Fruit fly (Drosophila melanogaster) whole organism, wandering third instar larva: ENCODE results near the gene Or65c.

ENCODE experiments used
- Abd-B ChIP-seq: fragments of >200 bp; optimal IDR thresholded peaks from 2 replicates; lab custom pipeline; 2017; ENCODE audit warnings: missing biosample characterization, missing genetic modification characterization
- CG32264 ChIP-seq: fragments of 200-800 bp; sonication (Bioruptor generic); optimal IDR thresholded peaks from 2 replicates; lab custom pipeline; 2016; ENCODE audit warnings: missing biosample characterization, missing genetic modification characterization
- Dif ChIP-seq: fragments of 200-275, 200-300 bp; sonication (Bioruptor generic); optimal IDR thresholded peaks from 2 replicates; lab custom pipeline; 2018; ENCODE audit warnings: missing biosample characterization, missing genetic modification characterization; ENCODE audit not compliant: partially characterized antibody
- GATAd ChIP-seq: sonication (Bioruptor generic); optimal IDR thresholded peaks from 2 replicates; lab custom pipeline; 2016; ENCODE audit warnings: missing biosample characterization, missing genetic modification characterization
- HLH106 ChIP-seq: fragments of 200-800 bp; optimal IDR thresholded peaks from 3 replicates; lab custom pipeline; 2019; ENCODE audit warnings: missing biosample characterization, mild to moderate bottlenecking, missing genetic modification characterization, moderate library complexity
- Hnf4 ChIP-seq: fragments of 200-800 bp; sonication (Bioruptor generic); optimal IDR thresholded peaks from 2 replicates; lab custom pipeline; 2016; ENCODE audit warnings: missing biosample characterization, mild to moderate bottlenecking, missing genetic modification characterization
- Hr78 ChIP-seq: fragments of >200 bp; optimal IDR thresholded peaks from 2 replicates; lab custom pipeline; 2017; ENCODE audit warnings: missing biosample characterization, missing genetic modification characterization
- OdsH ChIP-seq: fragments of 200-800 bp; sonication (Bioruptor generic); optimal IDR thresholded peaks from 2 replicates; lab custom pipeline; 2016; ENCODE audit warnings: missing biosample characterization, mild to moderate bottlenecking, missing genetic modification characterization
- Sp1 ChIP-seq: fragments of 200-800 bp; sonication (Bioruptor generic); optimal IDR thresholded peaks from 3 replicates; lab custom pipeline; 2019; ENCODE audit warnings: missing biosample characterization, mild to moderate bottlenecking, missing genetic modification characterization, moderate library complexity
- Vsx2 ChIP-seq: fragments of 200-300, 225-300 bp; sonication (Bioruptor generic); optimal IDR thresholded peaks from 2 replicates; lab custom pipeline; 2018; ENCODE audit warnings: missing biosample characterization, missing genetic modification characterization; ENCODE audit not compliant: partially characterized antibody
- brk ChIP-seq: fragments of 200-800 bp; sonication (Bioruptor generic); optimal IDR thresholded peaks from 2 replicates; lab custom pipeline; 2016; ENCODE audit warnings: missing biosample characterization, mild to moderate bottlenecking, missing genetic modification characterization
- dmrt93B ChIP-seq: fragments of 200-800 bp; sonication (Bioruptor generic); optimal IDR thresholded peaks from 2 replicates; lab custom pipeline; 2018; ENCODE audit warnings: missing biosample characterization, mild to moderate bottlenecking, missing genetic modification characterization
- dsf ChIP-seq: sonication (Bioruptor generic); optimal IDR thresholded peaks from 2 replicates; lab custom pipeline; 2016; ENCODE audit warnings: missing biosample characterization, missing genetic modification characterization, borderline replicate concordance
- foxo ChIP-seq, 2 experiments: fragments of 200-800 bp; sonication (Bioruptor generic); optimal IDR thresholded peaks; 2 replicates in 1 of 2; 3 replicates in 1 of 2; lab custom pipeline; 2016 to 2017; ENCODE audit warnings: missing biosample characterization in 2 of 2, missing genetic modification characterization in 2 of 2
- fru ChIP-seq: fragments of 200-800 bp; sonication (Bioruptor generic); optimal IDR thresholded peaks from 3 replicates; lab custom pipeline; 2016; ENCODE audit warnings: missing biosample characterization, mild to moderate bottlenecking, missing genetic modification characterization
- h ChIP-seq: fragments of 200-800 bp; sonication (Bioruptor generic); optimal IDR thresholded peaks from 3 replicates; lab custom pipeline; 2016; ENCODE audit warnings: missing biosample characterization, mild to moderate bottlenecking, missing genetic modification characterization
- psq ChIP-seq: fragments of 200-800 bp; sonication (Bioruptor generic); optimal IDR thresholded peaks from 3 replicates; lab custom pipeline; 2017; ENCODE audit warnings: missing biosample characterization, mild to moderate bottlenecking, missing genetic modification characterization, moderate library complexity
- rgr ChIP-seq: fragments of 200-800 bp; sonication (Bioruptor generic); optimal IDR thresholded peaks from 3 replicates; lab custom pipeline; 2016; ENCODE audit warnings: missing biosample characterization, mild to moderate bottlenecking, missing genetic modification characterization
- sv ChIP-seq: fragments of 200-800 bp; sonication (Bioruptor generic); optimal IDR thresholded peaks from 3 replicates; lab custom pipeline; 2016; ENCODE audit warnings: missing biosample characterization, missing genetic modification characterization
- tai ChIP-seq: sonication (Bioruptor generic); optimal IDR thresholded peaks from 2 replicates; lab custom pipeline; 2016; ENCODE audit warnings: missing biosample characterization, missing genetic modification characterization

Or65c gene

DNA sequence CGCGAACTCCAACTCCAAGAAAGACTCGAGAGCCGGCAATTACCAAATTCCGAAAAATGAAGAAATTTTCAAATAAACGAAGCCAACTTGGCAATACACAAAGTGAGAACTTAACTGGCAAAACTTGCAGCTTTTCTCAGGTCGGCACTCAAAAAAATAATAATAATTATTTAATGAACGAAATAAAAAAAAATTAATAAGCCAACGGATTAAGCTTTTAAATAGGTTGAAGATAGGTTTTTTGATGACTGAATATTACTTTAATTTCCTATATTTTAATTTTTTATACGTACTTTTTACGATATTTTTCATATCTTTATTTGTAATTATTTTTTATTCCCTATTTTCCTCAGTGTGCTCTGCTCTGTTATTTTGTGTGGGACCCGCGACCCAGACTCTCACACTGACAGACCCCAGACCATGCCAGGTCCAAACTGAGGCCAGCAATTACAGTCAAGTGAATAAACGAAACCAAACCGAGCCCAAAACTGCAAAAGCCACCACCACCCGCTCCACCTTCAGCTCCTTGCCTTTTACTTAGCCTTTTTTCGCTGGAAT, 42.3 kb downstream of the Or65c start:
- no peak for TF ChIP-seq Hr78 (GFP tag; lab: Kevin White, UChicago)
- TF ChIP-seq Vsx2, result no peak
- TF ChIP-seq Abd-B, result no peak
- peak; percentile 75 for TF ChIP-seq Sp1 (GFP tag; lab: Kevin White, UChicago)
- peak; percentile 70 for TF ChIP-seq HLH106 (tag; lab: Kevin White, UChicago)
- TF ChIP-seq brk (GFP tag; lab: Kevin White, UChicago), result peak; percentile 59
- TF ChIP-seq rgr (GFP tag; lab: Kevin White, UChicago), result peak; percentile 50
- TF ChIP-seq foxo (GFP tag; optimal IDR thresholded peaks at IDR 0.05; lab: Kevin White, UChicago), result peak in 1 of 2 experiments; percentile 72
- no peak for TF ChIP-seq Hnf4 (GFP tag; lab: Kevin White, UChicago)
- TF ChIP-seq fru (GFP tag; lab: Kevin White, UChicago), result peak; percentile 61
- TF ChIP-seq dmrt93B (GFP tag; lab: Kevin White, UChicago), result peak; percentile 46
- no peak for TF ChIP-seq GATAd
- TF ChIP-seq Dif (GFP tag; lab: Kevin White, UChicago), result peak; percentile 15
- no peak for TF ChIP-seq sv (GFP tag; lab: Kevin White, UChicago)
- TF ChIP-seq OdsH (GFP tag; lab: Kevin White, UChicago), result peak; percentile 38
- TF ChIP-seq psq (GFP tag; lab: Kevin White, UChicago), result peak; percentile 65
- peak; percentile 55 for TF ChIP-seq h

DNA sequence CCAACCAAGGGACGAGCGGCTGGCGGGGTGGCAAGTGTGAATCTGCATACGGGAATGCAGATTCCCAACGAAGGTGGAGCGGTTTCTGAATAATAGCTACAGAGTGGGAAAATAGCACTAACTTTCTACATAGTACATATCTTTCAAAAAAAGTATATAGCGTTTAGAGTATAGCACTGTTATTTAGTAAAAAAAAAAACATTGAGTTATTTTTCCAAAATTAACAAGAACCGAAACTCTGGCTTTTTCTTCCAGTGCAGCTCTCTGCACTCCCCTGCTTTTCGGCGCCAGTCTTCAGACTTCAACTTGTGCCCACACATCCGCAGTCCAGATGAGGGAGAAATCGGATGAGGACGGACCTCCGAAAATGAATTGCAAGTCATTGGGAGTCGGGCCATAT, 44.0 kb downstream of the Or65c start:
- TF ChIP-seq fru (GFP tag; lab: Kevin White, UChicago), result peak; percentile 56
- TF ChIP-seq dsf (GFP tag; lab: Kevin White, UChicago), result no peak
- TF ChIP-seq Sp1 (GFP tag; lab: Kevin White, UChicago), result peak; percentile 18
- TF ChIP-seq tai (GFP tag; lab: Kevin White, UChicago), result no peak
- TF ChIP-seq CG32264 (GFP tag; lab: Kevin White, UChicago), result peak; percentile 12
- TF ChIP-seq foxo (GFP tag; optimal IDR thresholded peaks at IDR 0.05; lab: Kevin White, UChicago), result peak in 1 of 2 experiments; percentile 38
